Fruit fly (Drosophila melanogaster): ENCODE results near the gene mus201.

mus201 gene

DNA sequence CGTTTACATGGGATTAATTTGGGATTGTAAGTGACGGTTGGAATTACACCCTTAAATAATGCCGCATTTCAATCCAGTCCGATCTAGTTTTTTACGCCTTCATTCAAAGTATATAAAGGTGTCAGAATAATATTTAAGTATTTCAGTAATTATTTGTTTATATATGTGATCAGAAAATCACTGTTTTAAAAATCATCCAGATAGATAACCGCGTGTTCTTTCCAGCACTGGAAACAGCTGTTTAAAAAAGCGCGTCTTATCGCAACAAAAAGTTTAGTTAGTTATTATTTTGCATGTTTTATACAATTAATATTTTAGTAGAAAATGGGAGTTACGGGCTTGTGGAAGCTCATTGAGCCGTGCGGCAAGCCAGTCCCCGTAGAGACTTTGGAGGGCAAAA, at the start of gene mus201:
Gene mus201, plus strand, starts transcription at position 118 of the 400 bp plus-strand sequence.
- TF ChIP-seq psq (optimal IDR thresholded peaks at IDR 0.05): no peak
- no peak for TF ChIP-seq EcR (GFP tag; optimal IDR thresholded peaks at IDR 0.05)
- TF ChIP-seq usp (GFP tag; optimal IDR thresholded peaks at IDR 0.05): no peak
- TF ChIP-seq Dll (optimal IDR thresholded peaks at IDR 0.05): no peak
- no peak for TF ChIP-seq pan (optimal IDR thresholded peaks at IDR 0.05)
- no peak for TF ChIP-seq CG8478 (optimal IDR thresholded peaks at IDR 0.05)

DNA sequence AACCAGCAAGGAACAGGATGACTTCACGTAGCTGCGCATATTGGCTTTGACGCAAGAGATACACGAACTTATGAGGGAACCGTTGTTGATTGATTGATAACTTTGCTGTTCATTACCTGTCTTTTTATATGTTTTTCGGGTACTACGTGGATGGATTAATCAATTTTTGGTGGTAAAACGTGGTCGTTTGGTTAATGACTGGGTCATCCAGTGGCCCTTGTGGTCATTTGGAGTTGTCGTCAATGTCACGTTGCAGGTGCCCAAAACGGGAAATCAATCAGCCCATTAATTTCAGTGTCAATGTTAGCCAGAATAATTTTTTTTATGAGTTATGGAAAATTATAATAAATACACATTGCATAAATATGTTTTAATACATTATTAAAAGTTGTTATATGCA, 48.7 kb upstream of the mus201 start, which contains the start of gene CG42819:
Gene CG42819, minus strand, starts transcription at position 101 of the 400 bp plus-strand sequence.
- TF ChIP-seq usp (GFP tag; optimal IDR thresholded peaks at IDR 0.05) (no peak), Dll (optimal IDR thresholded peaks at IDR 0.05) (no peak)

DNA sequence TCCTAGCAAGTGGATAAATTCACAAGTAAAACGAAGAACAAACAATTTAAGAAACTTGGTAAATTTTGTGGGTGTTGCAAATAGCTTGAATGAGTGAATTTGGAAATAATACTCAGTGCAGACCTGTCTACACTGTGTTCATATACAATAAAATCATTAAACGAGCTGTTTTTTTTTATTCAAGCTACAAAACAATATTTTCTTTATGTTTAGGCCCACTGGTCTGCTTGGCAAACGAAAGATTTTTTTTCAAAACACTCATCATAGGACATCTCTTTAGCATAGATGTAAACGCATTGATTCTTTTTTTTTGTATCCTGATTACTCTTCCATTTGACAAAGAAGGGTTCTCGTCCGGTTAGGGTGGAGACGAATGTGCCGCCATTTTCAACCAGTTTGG, 45.7 kb upstream of the mus201 start, which contains the start of gene CG42820:
Gene CG42820, minus strand, starts transcription at position 101 of the 400 bp plus-strand sequence.
- TF ChIP-seq EcR (GFP tag; optimal IDR thresholded peaks at IDR 0.05): no peak
- TF ChIP-seq psq (optimal IDR thresholded peaks at IDR 0.05): no peak
- TF ChIP-seq CG8478 (optimal IDR thresholded peaks at IDR 0.05): no peak
- TF ChIP-seq Dll (optimal IDR thresholded peaks at IDR 0.05): no peak
- no peak for TF ChIP-seq usp (GFP tag; optimal IDR thresholded peaks at IDR 0.05)
- no peak for TF ChIP-seq pan (optimal IDR thresholded peaks at IDR 0.05)

DNA sequence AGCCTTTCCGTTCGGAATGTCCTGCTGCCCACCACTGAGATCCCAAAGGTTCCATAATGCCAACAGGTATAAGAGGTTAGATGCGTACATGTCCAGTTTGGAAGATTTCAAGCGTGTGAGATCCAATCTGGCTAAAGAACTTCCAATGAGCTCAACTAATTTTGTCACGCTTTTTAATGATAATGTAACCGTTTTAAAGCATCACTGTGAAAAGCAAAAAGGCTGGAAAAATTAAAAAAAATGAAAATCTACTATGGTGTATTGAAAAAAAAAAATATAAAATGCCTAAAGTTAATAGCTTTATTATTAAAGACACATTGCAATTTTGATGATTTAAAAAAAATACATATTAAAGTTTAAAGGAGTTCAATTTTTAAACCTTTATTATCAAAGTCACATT, 44.8 kb upstream of the mus201 start, which contains the start of gene Acp29AB:
Gene Acp29AB, minus strand, starts transcription at position 101 of the 400 bp plus-strand sequence.
- TF ChIP-seq EcR (GFP tag; optimal IDR thresholded peaks at IDR 0.05) (no peak), usp (GFP tag; optimal IDR thresholded peaks at IDR 0.05) (no peak), CG8478 (optimal IDR thresholded peaks at IDR 0.05) (no peak), pan (optimal IDR thresholded peaks at IDR 0.05) (no peak), psq (optimal IDR thresholded peaks at IDR 0.05) (no peak), Dll (optimal IDR thresholded peaks at IDR 0.05) (no peak)

DNA sequence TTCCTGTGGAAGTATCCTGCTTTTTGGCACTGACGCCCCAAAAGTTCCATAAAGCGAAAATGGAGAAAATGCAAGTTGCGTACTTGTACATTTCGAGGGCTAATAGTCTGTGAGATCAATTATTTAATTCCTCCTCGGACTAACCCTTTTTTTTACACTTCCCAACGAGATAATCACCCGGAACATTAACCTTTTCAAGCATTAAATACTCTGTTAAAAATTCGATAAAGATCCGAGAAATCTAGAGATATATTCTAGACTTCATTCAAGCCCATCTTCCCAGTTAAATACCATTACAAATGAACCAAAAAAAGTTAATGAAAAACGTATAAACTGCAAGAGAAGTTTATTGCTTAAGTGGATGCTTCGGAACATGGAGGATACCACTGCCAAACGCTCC, 43.8 kb upstream of the mus201 start, which contains the start of gene lectin-29Ca:
Gene lectin-29Ca, minus strand, starts transcription at position 101 of the 400 bp plus-strand sequence.
- TF ChIP-seq EcR (GFP tag; optimal IDR thresholded peaks at IDR 0.05) (no peak), usp (GFP tag; optimal IDR thresholded peaks at IDR 0.05) (no peak), Dll (optimal IDR thresholded peaks at IDR 0.05) (no peak), pan (optimal IDR thresholded peaks at IDR 0.05) (no peak), psq (optimal IDR thresholded peaks at IDR 0.05) (no peak), CG8478 (optimal IDR thresholded peaks at IDR 0.05) (no peak)

DNA sequence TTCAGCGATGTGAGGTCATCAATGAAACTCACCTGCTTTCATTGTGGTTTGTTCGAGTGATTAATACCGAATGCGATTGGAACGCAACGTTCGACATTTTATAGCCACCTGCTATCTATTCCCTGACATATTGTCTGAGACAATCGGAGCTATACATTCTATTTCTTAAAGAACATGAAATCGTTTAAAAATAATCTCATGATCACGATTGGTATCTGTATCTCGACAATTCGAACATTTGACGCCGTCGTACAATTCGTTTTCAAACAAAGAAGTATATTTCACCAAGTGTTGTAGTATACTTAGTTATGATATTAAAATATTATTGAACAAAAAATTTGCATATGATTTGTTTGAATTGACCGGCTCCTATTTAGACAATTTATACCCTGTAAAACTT, 43.1 kb upstream of the mus201 start, which contains the start of gene Peritrophin-15b:
Gene Peritrophin-15b, minus strand, starts transcription at position 101 of the 400 bp plus-strand sequence.
- TF ChIP-seq Dll (optimal IDR thresholded peaks at IDR 0.05) (no peak), usp (GFP tag; optimal IDR thresholded peaks at IDR 0.05) (no peak), psq (optimal IDR thresholded peaks at IDR 0.05) (no peak), EcR (GFP tag; optimal IDR thresholded peaks at IDR 0.05) (no peak), pan (optimal IDR thresholded peaks at IDR 0.05) (no peak), CG8478 (optimal IDR thresholded peaks at IDR 0.05) (no peak)

DNA sequence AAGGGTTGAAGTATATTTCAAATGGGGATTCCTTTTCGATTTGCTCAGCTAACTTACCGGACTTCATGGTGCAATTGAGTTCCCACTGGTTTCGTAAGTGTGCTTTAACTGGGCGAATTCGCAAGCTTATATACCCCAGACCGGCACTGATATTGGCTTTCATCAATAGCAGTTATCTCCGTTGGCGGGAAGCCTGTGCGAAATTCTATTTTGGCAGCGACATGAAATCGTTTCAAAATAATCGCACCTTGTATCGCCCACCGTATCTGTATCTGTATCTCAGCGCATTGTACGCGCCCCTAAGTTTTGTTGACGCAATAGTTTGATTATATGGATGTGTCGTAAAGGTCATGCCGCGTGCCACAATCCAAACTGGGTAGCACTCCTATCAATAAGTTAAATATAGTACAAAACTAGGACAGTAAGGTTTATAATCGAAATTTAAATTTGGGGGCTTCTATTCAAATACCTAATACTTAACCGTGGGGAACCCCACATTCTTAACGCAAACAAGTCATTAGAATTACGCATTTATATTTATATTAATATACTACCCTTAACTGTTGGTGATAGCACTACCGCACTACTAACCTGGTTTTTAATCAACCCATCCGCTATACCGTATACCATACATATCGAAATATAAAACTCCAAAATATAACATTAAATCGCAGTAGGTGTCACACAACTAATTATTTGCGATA, 41.8 kb upstream of the mus201 start, which contains the start of the genes Peritrophin-15a and CG13385:
Gene Peritrophin-15a, minus strand, starts transcription at position 101 of the 704 bp plus-strand sequence.
Gene CG13385, plus strand, starts transcription at position 654 of the 704 bp plus-strand sequence.
- no peak for TF ChIP-seq usp (GFP tag; optimal IDR thresholded peaks at IDR 0.05)
- no peak for TF ChIP-seq Dll (optimal IDR thresholded peaks at IDR 0.05)
- TF ChIP-seq CG8478 (optimal IDR thresholded peaks at IDR 0.05): no peak
- no peak for TF ChIP-seq EcR (GFP tag; optimal IDR thresholded peaks at IDR 0.05)
- TF ChIP-seq psq (optimal IDR thresholded peaks at IDR 0.05): no peak
- no peak for TF ChIP-seq pan (optimal IDR thresholded peaks at IDR 0.05)

DNA sequence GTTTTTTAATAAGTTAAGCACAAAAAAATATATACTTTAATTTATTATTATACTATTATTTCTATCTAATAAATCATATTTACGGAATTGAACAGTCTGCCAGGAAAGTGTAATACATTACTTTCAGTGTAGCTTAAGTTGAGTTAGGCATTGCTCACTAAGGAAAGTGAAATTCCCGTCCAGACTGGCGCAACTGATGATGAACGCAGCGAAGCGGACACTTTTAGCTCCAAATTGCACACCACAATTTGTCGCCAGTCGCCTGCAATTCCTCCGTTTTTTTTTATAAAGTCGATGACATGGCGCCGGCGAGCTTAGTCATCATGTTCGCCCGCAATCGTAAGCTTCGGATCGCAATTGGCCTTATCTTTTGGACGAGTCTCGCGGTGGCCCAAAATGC, 39.2 kb upstream of the mus201 start, which contains the start of gene CG13386:
Gene CG13386, plus strand, starts transcription at position 301 of the 400 bp plus-strand sequence.
- TF ChIP-seq EcR (GFP tag; optimal IDR thresholded peaks at IDR 0.05) (no peak), psq (optimal IDR thresholded peaks at IDR 0.05) (no peak), pan (optimal IDR thresholded peaks at IDR 0.05) (no peak), CG8478 (optimal IDR thresholded peaks at IDR 0.05) (no peak)

DNA sequence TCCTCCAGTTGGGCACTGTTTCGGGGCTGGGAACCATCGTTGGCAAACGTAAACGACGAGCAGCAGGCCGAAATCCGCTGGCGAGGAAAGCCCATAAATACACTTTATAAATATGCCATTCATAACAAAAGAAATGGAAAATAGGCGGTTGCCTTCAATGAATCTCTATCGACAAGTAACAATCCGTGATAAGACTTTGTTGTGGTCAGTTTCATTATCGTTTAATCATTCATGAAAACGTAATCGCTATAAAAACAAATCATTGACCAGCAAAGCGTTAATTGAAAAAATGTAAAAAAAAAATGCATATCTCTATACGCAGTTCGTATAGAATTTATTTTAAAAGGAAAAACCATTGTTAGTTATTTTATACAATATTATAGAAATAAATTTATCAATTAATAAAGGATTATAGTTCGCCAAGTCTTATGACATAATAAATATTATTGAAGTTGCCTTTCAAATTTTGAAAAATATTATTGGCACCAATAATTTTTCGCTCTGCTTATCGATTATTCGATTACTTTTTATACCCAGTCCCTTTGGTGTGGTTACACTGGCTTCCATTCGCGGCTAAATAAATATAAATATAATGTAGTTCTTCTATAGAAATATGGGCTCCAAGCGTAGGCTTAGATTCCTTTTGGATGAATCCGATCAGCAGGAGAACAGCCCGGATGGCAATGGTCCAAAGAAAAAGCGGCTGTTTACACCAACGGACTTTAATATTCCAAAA, 37.9 kb upstream of the mus201 start, which contains the start of gene CG31898:
Gene CG31898, plus strand, starts transcription at position 559 of the 736 bp plus-strand sequence.
- no peak for TF ChIP-seq psq (optimal IDR thresholded peaks at IDR 0.05)
- no peak for TF ChIP-seq Dll (optimal IDR thresholded peaks at IDR 0.05)
- TF ChIP-seq EcR (GFP tag; optimal IDR thresholded peaks at IDR 0.05): no peak
- TF ChIP-seq pan (optimal IDR thresholded peaks at IDR 0.05): no peak
- TF ChIP-seq usp (GFP tag; optimal IDR thresholded peaks at IDR 0.05): no peak
- TF ChIP-seq CG8478 (optimal IDR thresholded peaks at IDR 0.05): no peak

DNA sequence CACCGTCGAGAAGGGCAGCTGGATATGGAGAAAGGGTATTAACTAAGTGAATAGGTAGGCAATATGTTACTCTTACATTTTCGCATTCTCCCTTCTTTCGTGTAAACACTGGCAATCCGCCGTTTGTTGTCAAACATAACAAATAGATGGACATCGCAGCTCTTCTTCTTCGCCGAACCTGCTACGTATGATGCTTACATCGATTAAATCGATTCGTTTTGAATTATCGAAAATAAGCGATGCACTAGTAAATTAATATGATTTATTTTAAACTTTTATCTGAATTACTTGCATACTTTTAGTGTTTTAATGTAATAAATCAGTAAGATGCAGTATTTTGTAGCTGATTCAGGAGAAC, 35.1 kb upstream of the mus201 start, which contains the start of gene fy:
Gene fy, minus strand, starts transcription at position 353 of the 358 bp plus-strand sequence.
- TF ChIP-seq CG8478 (optimal IDR thresholded peaks at IDR 0.05) (no peak), EcR (GFP tag; optimal IDR thresholded peaks at IDR 0.05) (no peak), psq (optimal IDR thresholded peaks at IDR 0.05) (no peak), usp (GFP tag; optimal IDR thresholded peaks at IDR 0.05) (no peak), pan (optimal IDR thresholded peaks at IDR 0.05) (no peak), Dll (optimal IDR thresholded peaks at IDR 0.05) (no peak)

DNA sequence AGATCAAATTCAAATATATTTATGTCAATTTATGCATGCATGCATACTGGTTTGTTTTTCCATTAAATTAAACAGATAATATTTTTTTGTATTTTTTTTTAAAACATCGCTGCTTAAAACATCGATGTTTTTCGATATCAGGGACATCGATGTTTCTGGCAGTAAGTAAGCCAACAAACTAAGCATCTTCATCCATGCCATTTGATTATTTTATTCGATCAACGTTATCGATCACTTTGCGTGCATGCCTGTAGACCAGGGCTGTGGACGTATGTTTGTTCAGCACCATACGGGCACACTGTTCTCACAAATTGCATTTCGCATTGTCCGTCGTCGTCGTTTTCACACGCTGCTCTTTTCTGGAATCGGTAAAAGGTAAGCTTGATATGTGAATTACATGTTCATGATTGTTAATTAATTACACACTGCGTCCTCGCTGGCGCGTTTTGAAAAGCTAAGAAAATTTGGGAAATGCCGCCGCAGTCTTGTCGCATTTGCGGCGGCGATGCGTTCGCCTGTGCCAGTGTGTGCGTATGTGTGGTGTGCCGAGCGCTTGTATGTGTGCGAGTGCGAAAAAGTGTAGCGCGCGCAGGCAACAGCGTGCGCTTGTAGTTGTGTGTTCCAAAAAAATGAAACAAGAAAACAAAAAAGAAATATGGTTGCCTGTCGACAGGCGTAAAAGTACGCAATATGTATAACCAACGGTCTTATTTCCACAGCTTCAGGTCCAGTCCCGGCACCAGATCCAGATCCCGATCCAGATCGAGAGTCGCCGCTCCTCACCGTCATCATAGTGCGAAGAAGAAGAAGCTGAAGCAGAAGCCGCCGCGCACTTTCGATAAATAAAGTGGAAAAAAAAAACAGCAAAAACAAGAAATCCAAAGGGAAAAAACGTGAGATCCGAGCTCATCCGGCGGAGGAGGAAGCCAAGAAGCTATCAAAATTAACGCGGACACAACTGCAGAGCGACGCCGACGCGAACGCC, 34.4 kb upstream of the mus201 start, which contains the start of gene emb:
Gene emb, plus strand, starts transcription at position 288 of the 985 bp plus-strand sequence.
- no peak for TF ChIP-seq usp (GFP tag; optimal IDR thresholded peaks at IDR 0.05)
- no peak for TF ChIP-seq EcR (GFP tag; optimal IDR thresholded peaks at IDR 0.05)
- TF ChIP-seq CG8478 (optimal IDR thresholded peaks at IDR 0.05): no peak
- no peak for TF ChIP-seq pan (optimal IDR thresholded peaks at IDR 0.05)
- TF ChIP-seq Dll (optimal IDR thresholded peaks at IDR 0.05): no peak
- TF ChIP-seq psq (optimal IDR thresholded peaks at IDR 0.05): no peak
